Fruit fly (Drosophila melanogaster) whole organism, embryonic: ENCODE results near the gene Slu7.

Source experiments
- CG10462 ChIP-seq: fragments of 200-800 bp; sonication (Bioruptor generic); optimal IDR thresholded peaks from 2 replicates; lab custom pipeline; 2016; ENCODE audit warnings: missing biosample characterization, missing genetic modification characterization
- CG11398 ChIP-seq: fragments of 200-800 bp; sonication (Bioruptor generic); optimal IDR thresholded peaks from 2 replicates; lab custom pipeline; 2016; ENCODE audit warnings: missing biosample characterization, missing genetic modification characterization
- CG13123 ChIP-seq: fragments of 200-800 bp; sonication (Bioruptor generic); optimal IDR thresholded peaks from 2 replicates; lab custom pipeline; 2016; ENCODE audit warnings: missing biosample characterization, missing genetic modification characterization
- CG13287 ChIP-seq: fragments of 200-800 bp; sonication (Bioruptor generic); IDR thresholded peaks from 2 replicates; pipeline ENCODE4 v1.3.6; 2022; ENCODE audit warnings: missing biosample characterization, missing genetic modification characterization; ENCODE audit not compliant: partially characterized antibody
- CG13296 ChIP-seq: fragments of 200-800 bp; sonication (Bioruptor generic); optimal IDR thresholded peaks from 3 replicates; lab custom pipeline; 2018; ENCODE audit warnings: missing biosample characterization, mild to moderate bottlenecking, missing genetic modification characterization
- CG1529 ChIP-seq: fragments of 200-800 bp; sonication (Bioruptor generic); optimal IDR thresholded peaks from 3 replicates; lab custom pipeline; 2018; ENCODE audit warnings: missing biosample characterization, missing genetic modification characterization
- CG15696 ChIP-seq: fragments of 200-800 bp; sonication (Bioruptor generic); optimal IDR thresholded peaks from 2 replicates; lab custom pipeline; 2019; ENCODE audit warnings: missing biosample characterization, mild to moderate bottlenecking, missing genetic modification characterization, moderate library complexity
- CG17186 ChIP-seq: fragments of 200-800 bp; sonication (Bioruptor generic); optimal IDR thresholded peaks from 3 replicates; lab custom pipeline; 2017; ENCODE audit warnings: missing biosample characterization, missing genetic modification reagents, missing genetic modification characterization
- CG2199 ChIP-seq: fragments of 200-800 bp; sonication (Bioruptor generic); IDR thresholded peaks from 3 replicates; pipeline ENCODE4 v1.3.6; 2022; ENCODE audit warnings: missing biosample characterization, missing genetic modification characterization
- CG32532 ChIP-seq: fragments of 200-800 bp; sonication (Bioruptor generic); IDR thresholded peaks from 2 replicates; pipeline ENCODE4 v1.3.6; 2022; ENCODE audit warnings: missing biosample characterization, missing genetic modification characterization
- CG3281 ChIP-seq: fragments of 200-800 bp; sonication (Bioruptor generic); optimal IDR thresholded peaks from 3 replicates; lab custom pipeline; 2017; ENCODE audit warnings: missing biosample characterization, mild to moderate bottlenecking, missing genetic modification characterization
- CG33557 ChIP-seq: fragments of 200-800 bp; sonication (Bioruptor generic); optimal IDR thresholded peaks from 2 replicates; lab custom pipeline; 2019; ENCODE audit warnings: missing biosample characterization, mild to moderate bottlenecking, missing genetic modification characterization, moderate library complexity
- CG43689 ChIP-seq: fragments of 200-800 bp; sonication (Bioruptor generic); IDR thresholded peaks from 2 replicates; pipeline ENCODE4 v1.3.6; 2022; ENCODE audit warnings: missing biosample characterization, missing genetic modification characterization
- CG4707 ChIP-seq: fragments of 200-800 bp; sonication (Bioruptor generic); optimal IDR thresholded peaks from 2 replicates; lab custom pipeline; 2018; ENCODE audit warnings: missing biosample characterization, mild to moderate bottlenecking, missing genetic modification characterization, moderate library complexity
- CG5245 ChIP-seq: fragments of 200-800 bp; sonication (Bioruptor generic); optimal IDR thresholded peaks from 3 replicates; lab custom pipeline; 2016; ENCODE audit warnings: missing biosample characterization, missing genetic modification characterization
- CG6765 ChIP-seq: fragments of 200-800 bp; sonication (Bioruptor generic); optimal IDR thresholded peaks from 3 replicates; lab custom pipeline; 2017; ENCODE audit warnings: missing biosample characterization, mild to moderate bottlenecking, missing genetic modification characterization
- CG6791 ChIP-seq: fragments of 200-800 bp; sonication (Bioruptor generic); IDR thresholded peaks from 3 replicates; pipeline ENCODE4 v1.3.6; 2022; ENCODE audit warnings: missing biosample characterization, missing genetic modification characterization; ENCODE audit not compliant: partially characterized antibody
- CG7745 ChIP-seq: fragments of 200-800 bp; sonication (Bioruptor generic); optimal IDR thresholded peaks from 2 replicates; lab custom pipeline; 2018; ENCODE audit warnings: missing biosample characterization, mild to moderate bottlenecking, missing genetic modification characterization, moderate library complexity
- CG7786 ChIP-seq: fragments of 200-800 bp; sonication (Bioruptor generic); optimal IDR thresholded peaks from 2 replicates; lab custom pipeline; 2016; ENCODE audit warnings: missing biosample characterization, missing genetic modification characterization
- CG7963 ChIP-seq: fragments of 200-800 bp; sonication (Bioruptor generic); IDR thresholded peaks from 3 replicates; pipeline ENCODE4 v1.3.6; 2022; ENCODE audit warnings: missing biosample characterization, missing genetic modification characterization; ENCODE audit not compliant: partially characterized antibody
- CG8478 ChIP-seq: fragments of >200 bp; optimal IDR thresholded peaks from 2 replicates; lab custom pipeline; 2018
- Kr ChIP-seq: fragments of 200-800 bp; sonication (Bioruptor generic); optimal IDR thresholded peaks from 2 replicates; lab custom pipeline; 2017; ENCODE audit warnings: missing biosample characterization, mild to moderate bottlenecking, missing genetic modification characterization
- Neu2 ChIP-seq: fragments of 200-800 bp; sonication (Bioruptor generic); optimal IDR thresholded peaks from 3 replicates; lab custom pipeline; 2016; ENCODE audit warnings: missing biosample characterization, missing genetic modification characterization, borderline replicate concordance
- Nf-YB ChIP-seq: fragments of 200-800 bp; sonication (Bioruptor generic); optimal IDR thresholded peaks from 3 replicates; lab custom pipeline; 2019; ENCODE audit warnings: missing biosample characterization, mild to moderate bottlenecking, missing genetic modification characterization, moderate library complexity
- Nf-YC ChIP-seq: fragments of 200-800 bp; optimal IDR thresholded peaks from 3 replicates; lab custom pipeline; 2019; ENCODE audit warnings: missing biosample characterization, mild to moderate bottlenecking, missing genetic modification characterization, moderate library complexity
- Poxn ChIP-seq: fragments of 200-800 bp; sonication (Bioruptor generic); IDR thresholded peaks from 2 replicates; pipeline ENCODE4 v1.3.6; 2022; ENCODE audit warnings: missing biosample characterization, missing genetic modification characterization
- Ptx1 ChIP-seq: fragments of 200-800 bp; sonication (Bioruptor generic); IDR thresholded peaks from 2 replicates; pipeline ENCODE4 v1.3.6; 2022; ENCODE audit warnings: missing biosample characterization, missing genetic modification characterization
- az2 ChIP-seq: fragments of 200-800 bp; sonication (Bioruptor generic); optimal IDR thresholded peaks from 3 replicates; lab custom pipeline; 2016; ENCODE audit warnings: missing biosample characterization, missing genetic modification characterization
- bsh ChIP-seq, 2 experiments: fragments of 200-800 bp; sonication (Bioruptor generic); optimal IDR thresholded peaks; 2 replicates each; lab custom pipeline; 2017 to 2018; ENCODE audit warnings: mild to moderate bottlenecking in 2 of 2, missing biosample characterization in 2 of 2, missing genetic modification characterization in 2 of 2, moderate library complexity in 1 of 2
- chn ChIP-seq: fragments of 200-800 bp; sonication (Bioruptor generic); optimal IDR thresholded peaks from 2 replicates; lab custom pipeline; 2016; ENCODE audit warnings: missing biosample characterization, missing genetic modification characterization
- ems ChIP-seq: fragments of 200-800 bp; sonication (Bioruptor generic); optimal IDR thresholded peaks from 3 replicates; lab custom pipeline; 2016; ENCODE audit warnings: missing biosample characterization, missing genetic modification characterization
- ftz-f1 ChIP-seq: fragments of 200-800 bp; sonication (Bioruptor generic); optimal IDR thresholded peaks from 2 replicates; lab custom pipeline; 2016; ENCODE audit warnings: missing biosample characterization, missing genetic modification characterization
- grau ChIP-seq: fragments of 200-800 bp; optimal IDR thresholded peaks from 3 replicates; lab custom pipeline; 2019; ENCODE audit warnings: missing biosample characterization, mild to moderate bottlenecking, missing genetic modification characterization, moderate library complexity
- nerfin-2 ChIP-seq: fragments of 200-800 bp; sonication (Bioruptor generic); IDR thresholded peaks from 2 replicates; pipeline ENCODE4 v1.3.6; 2022; ENCODE audit warnings: missing biosample characterization, missing genetic modification characterization; ENCODE audit not compliant: partially characterized antibody
- oc ChIP-seq: fragments of 200-800 bp; sonication (Bioruptor generic); optimal IDR thresholded peaks from 2 replicates; lab custom pipeline; 2018; ENCODE audit warnings: missing biosample characterization, mild to moderate bottlenecking, missing genetic modification characterization, moderate library complexity
- peb ChIP-seq: fragments of 200-800 bp; sonication (Bioruptor generic); IDR thresholded peaks from 2 replicates; pipeline ENCODE4 v1.3.6; 2022; ENCODE audit warnings: missing biosample characterization, missing genetic modification characterization
- salm ChIP-seq: fragments of 200-800 bp; sonication (Bioruptor generic); optimal IDR thresholded peaks from 2 replicates; lab custom pipeline; 2018; ENCODE audit warnings: missing biosample characterization, mild to moderate bottlenecking, missing genetic modification characterization
- so ChIP-seq: fragments of 200-800 bp; sonication (Bioruptor generic); IDR thresholded peaks from 3 replicates; pipeline ENCODE4 v1.3.6; 2022; ENCODE audit warnings: missing biosample characterization, missing genetic modification characterization
- tio ChIP-seq: fragments of 200-800 bp; sonication (Bioruptor generic); optimal IDR thresholded peaks from 2 replicates; lab custom pipeline; 2017; ENCODE audit warnings: missing biosample characterization, missing genetic modification characterization, inconsistent platforms
- z ChIP-seq: fragments of 200-800 bp; sonication (Bioruptor generic); IDR thresholded peaks from 3 replicates; pipeline ENCODE4 v1.3.6; 2022; ENCODE audit warnings: missing biosample characterization, missing genetic modification characterization

Slu7 gene

DNA sequence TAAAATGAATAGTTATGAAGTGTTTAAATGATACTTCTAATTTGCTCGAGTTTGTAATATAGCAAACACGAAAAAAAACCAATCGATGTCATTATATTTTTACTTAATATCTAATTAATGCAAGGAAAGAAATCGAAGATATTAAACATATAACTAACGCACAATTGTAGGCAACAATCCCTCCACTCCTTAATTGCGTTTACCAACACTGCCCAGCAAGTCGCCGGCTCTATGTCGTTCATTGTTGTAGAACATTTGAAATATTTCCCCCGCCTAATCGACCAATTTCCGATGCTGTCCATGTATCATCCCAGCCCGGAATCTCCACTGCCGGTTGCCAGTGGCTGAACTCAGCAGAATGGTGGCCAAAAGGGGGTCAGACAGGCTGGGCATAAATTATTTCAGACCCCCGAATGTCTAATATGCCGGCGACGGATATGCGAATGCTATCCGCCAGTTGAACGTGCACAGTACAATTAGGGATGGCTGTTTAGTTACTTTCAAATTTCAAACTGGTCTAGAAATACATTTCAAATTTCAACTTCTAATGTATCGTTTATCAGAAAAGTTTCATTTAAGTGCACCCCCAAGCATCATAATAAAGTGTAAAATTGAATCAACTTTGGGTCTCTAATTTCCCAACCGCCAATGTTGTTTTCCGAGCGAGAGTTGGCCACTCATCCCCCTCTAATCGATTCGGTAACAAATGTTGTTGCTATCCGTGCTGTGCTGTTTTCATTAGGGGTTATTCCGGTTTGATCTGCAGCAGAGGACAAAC lies 29.7 kb upstream of the Slu7 start (continued):
- peak; percentile 65; the same call in 1 of the 2 replicates for TF ChIP-seq CG32532 (GFP tag; lab: Robert Waterston, UW)
- TF ChIP-seq CG2199 (GFP tag; lab: Robert Waterston, UW) = no peak
- TF ChIP-seq salm (tag; lab: Kevin White, UChicago) = no peak
- TF ChIP-seq oc (tag; lab: Kevin White, UChicago) = no peak
- peak; percentile 50; the same call in 1 of the 3 replicates for TF ChIP-seq so (GFP tag; lab: Robert Waterston, UW)
- no peak for TF ChIP-seq tio (GFP tag; lab: Kevin White, UChicago)
- no peak for TF ChIP-seq Nf-YC (tag; lab: Kevin White, UChicago)
- TF ChIP-seq z (GFP tag; lab: Robert Waterston, UW) = no peak
- no peak for TF ChIP-seq CG17186 (GFP tag; lab: Kevin White, UChicago)
- no peak for TF ChIP-seq CG13123 (GFP tag; lab: Kevin White, UChicago)
- TF ChIP-seq Ptx1 = 0 out of 2 replicates have a peak, but pooled peaks have one; percentile 38
- no peak for TF ChIP-seq CG33557 (GFP tag; lab: Kevin White, UChicago)
- peak; percentile 49 for TF ChIP-seq CG3281 (GFP tag; lab: Kevin White, UChicago)
- no peak for TF ChIP-seq CG7745 (tag; lab: Kevin White, UChicago)
- TF ChIP-seq CG4707 (GFP tag; lab: Kevin White, UChicago) = no peak
- TF ChIP-seq CG6765 (GFP tag; lab: Kevin White, UChicago) = no peak
- peak; percentile 49 for TF ChIP-seq grau (tag; lab: Kevin White, UChicago)
- TF ChIP-seq bsh (GFP tag; optimal IDR thresholded peaks at IDR 0.05; lab: Kevin White, UChicago) = peak in 1 of 2 experiments; percentile 17
- TF ChIP-seq ems (GFP tag; lab: Kevin White, UChicago) = no peak
- peak; percentile 6 for TF ChIP-seq CG15696 (tag; lab: Kevin White, UChicago)
- no peak for TF ChIP-seq az2 (GFP tag; lab: Kevin White, UChicago)
- no peak for TF ChIP-seq CG7786 (GFP tag; lab: Kevin White, UChicago)
- TF ChIP-seq CG13296 (GFP tag; lab: Kevin White, UChicago) = peak; percentile 43
- TF ChIP-seq peb (GFP tag; lab: Robert Waterston, UW) = no peak
- TF ChIP-seq CG5245 (GFP tag; lab: Kevin White, UChicago) = no peak
- no peak for TF ChIP-seq CG1529 (GFP tag; lab: Kevin White, UChicago)
- no peak for TF ChIP-seq Nf-YB (GFP tag; lab: Kevin White, UChicago)
- peak; percentile 22 for TF ChIP-seq chn (GFP tag; lab: Kevin White, UChicago)
- TF ChIP-seq CG13287 (GFP tag; lab: Robert Waterston, UW) = no peak
- TF ChIP-seq CG10462 (GFP tag; lab: Kevin White, UChicago) = no peak
- TF ChIP-seq CG8478 (lab: Kevin White, UChicago) = no peak
- no peak for TF ChIP-seq ftz-f1
- no peak for TF ChIP-seq Kr (GFP tag; lab: Kevin White, UChicago)
- TF ChIP-seq CG43689 (GFP tag; lab: Robert Waterston, UW) = no peak
- no peak for TF ChIP-seq Neu2 (GFP tag; lab: Kevin White, UChicago)
- TF ChIP-seq CG11398 = peak; percentile 35
- no peak for TF ChIP-seq nerfin-2 (GFP tag; lab: Robert Waterston, UW)
- TF ChIP-seq CG6791 (GFP tag; lab: Robert Waterston, UW) = no peak
- TF ChIP-seq Poxn (GFP tag; lab: Robert Waterston, UW) = no peak
- no peak for TF ChIP-seq CG7963
